Fruit fly (Drosophila melanogaster) whole organism, adult: Measurements from ENCODE around the gene Snx27.

ENCODE experiments used
- CG1620 ChIP-seq: fragments of 200-800 bp; sonication (Bioruptor generic); optimal IDR thresholded peaks from 2 replicates; lab custom pipeline; 2016; ENCODE audit warnings: missing biosample characterization, missing genetic modification characterization
- CG5204 ChIP-seq: fragments of 200-800 bp; sonication (Bioruptor generic); optimal IDR thresholded peaks from 2 replicates; lab custom pipeline; 2016; ENCODE audit warnings: missing biosample characterization, missing genetic modification characterization
- Clk ChIP-seq: fragments of 200-800 bp; sonication (Bioruptor generic); optimal IDR thresholded peaks from 2 replicates; lab custom pipeline; 2017; ENCODE audit warnings: missing biosample characterization, missing genetic modification characterization
- Crg-1 ChIP-seq: fragments of 200-800 bp; sonication (Bioruptor generic); optimal IDR thresholded peaks from 2 replicates; lab custom pipeline; 2016; ENCODE audit warnings: missing biosample characterization, missing genetic modification characterization
- Mnt ChIP-seq: fragments of 200-800 bp; sonication (Bioruptor generic); optimal IDR thresholded peaks from 2 replicates; lab custom pipeline; 2016; ENCODE audit warnings: missing biosample characterization, mild to moderate bottlenecking, missing genetic modification characterization
- bab1 ChIP-seq: fragments of 200-800 bp; sonication (Bioruptor generic); optimal IDR thresholded peaks from 3 replicates; lab custom pipeline; 2019; ENCODE audit warnings: missing biosample characterization, mild to moderate bottlenecking, missing genetic modification characterization, moderate library complexity
- cic ChIP-seq: fragments of 200-800 bp; sonication (Bioruptor generic); optimal IDR thresholded peaks from 2 replicates; lab custom pipeline; 2017; ENCODE audit warnings: missing biosample characterization, mild to moderate bottlenecking, missing genetic modification characterization, moderate library complexity
- cnc ChIP-seq, 2 experiments: fragments of >200 bp; optimal IDR thresholded peaks; 2 replicates each; lab custom pipeline; 2017
- ovo ChIP-seq: fragments of 200-800 bp; sonication (Bioruptor generic); optimal IDR thresholded peaks from 2 replicates; lab custom pipeline; 2016; ENCODE audit warnings: missing biosample characterization, missing genetic modification characterization
- pad ChIP-seq: fragments of 200-800 bp; sonication (Bioruptor generic); optimal IDR thresholded peaks from 3 replicates; lab custom pipeline; 2017; ENCODE audit warnings: missing biosample characterization, missing genetic modification characterization, mild to moderate bottlenecking, moderate library complexity, missing genetic modification reagents
- toe ChIP-seq: fragments of 200-800 bp; sonication (Bioruptor generic); optimal IDR thresholded peaks from 2 replicates; lab custom pipeline; 2016; ENCODE audit warnings: missing biosample characterization, missing genetic modification characterization

dm6 chrX:5714786-5715185, 23.0 kb downstream of the Snx27 start:
- no peak for TF ChIP-seq CG1620
- TF ChIP-seq Clk (GFP tag; lab: Kevin White, UChicago), result no peak
- no peak for TF ChIP-seq Crg-1
- no peak for TF ChIP-seq ovo (GFP tag; lab: Kevin White, UChicago)
- no peak for TF ChIP-seq Mnt (GFP tag; lab: Kevin White, UChicago)
- TF ChIP-seq bab1 (GFP tag; lab: Kevin White, UChicago), result no peak
- no peak for TF ChIP-seq toe
- no peak for TF ChIP-seq pad
- no peak for TF ChIP-seq cic
- no peak for TF ChIP-seq CG5204 (GFP tag; lab: Kevin White, UChicago)
- TF ChIP-seq cnc (optimal IDR thresholded peaks at IDR 0.05; lab: Kevin White, UChicago), result no peak
